Fruit fly (Drosophila melanogaster) whole organism, pupa: ENCODE measurements around the gene CG42763.

Experiments
- CG12605 ChIP-seq: fragments of 200-800 bp; sonication (Bioruptor generic); IDR thresholded peaks from 2 replicates; pipeline ENCODE4 v1.3.6; 2022; ENCODE audit warnings: missing biosample characterization, missing genetic modification characterization
- CG15710 ChIP-seq: fragments of 200-800 bp; sonication (Bioruptor generic); optimal IDR thresholded peaks from 2 replicates; lab custom pipeline; 2018; ENCODE audit warnings: missing biosample characterization, mild to moderate bottlenecking, missing genetic modification characterization, moderate library complexity
- CG32121 ChIP-seq: fragments of 200-800 bp; sonication (Bioruptor generic); IDR thresholded peaks from 2 replicates; pipeline ENCODE4 v1.3.6; 2022; ENCODE audit warnings: missing biosample characterization, missing genetic modification characterization
- CG34367 ChIP-seq: fragments of 200-800 bp; sonication (Bioruptor generic); optimal IDR thresholded peaks from 2 replicates; lab custom pipeline; 2018; ENCODE audit warnings: missing biosample characterization, mild to moderate bottlenecking, missing genetic modification characterization
- CG8159 ChIP-seq: fragments of 200-800 bp; sonication (Bioruptor generic); optimal IDR thresholded peaks from 3 replicates; lab custom pipeline; 2018; ENCODE audit warnings: missing biosample characterization, mild to moderate bottlenecking, missing genetic modification characterization, moderate library complexity
- EcR ChIP-seq: fragments of 200-800 bp; sonication (Bioruptor generic); optimal IDR thresholded peaks from 3 replicates; lab custom pipeline; 2019; ENCODE audit warnings: missing biosample characterization, missing genetic modification characterization, mild to moderate bottlenecking, moderate library complexity, missing genetic modification reagents
- rn ChIP-seq: fragments of 200-800 bp; sonication (Bioruptor generic); IDR thresholded peaks from 2 replicates; pipeline ENCODE4 v1.3.6; 2022; ENCODE audit warnings: missing biosample characterization, missing genetic modification characterization

- TF ChIP-seq rn (GFP tag; lab: Robert Waterston, UW) (no peak), CG12605 (GFP tag; lab: Robert Waterston, UW) (no peak), CG34367 (tag; lab: Kevin White, UChicago) (no peak), EcR (no peak), CG32121 (GFP tag; lab: Robert Waterston, UW) (no peak), CG8159 (tag; lab: Kevin White, UChicago) (no peak), CG15710 (no peak)
These were observed 28.2 kb downstream of the CG42763 start for dm6 chr2L:8116632-8117193.
